Worm (Caenorhabditis elegans) whole organism, young adult: Measurements from ENCODE around the gene syx-6.

Experiments used
- cebp-2 ChIP-seq: fragments of 200-800 bp; sonication (Bioruptor generic); IDR thresholded peaks from 2 replicates; pipeline ENCODE4 v1.3.6; 2022; ENCODE audit warnings: missing genetic modification characterization, missing compliant biosample characterization
- ekl-4 ChIP-seq: fragments of 200-800 bp; sonication (Bioruptor generic); IDR thresholded peaks from 2 replicates; pipeline ENCODE4 v1.3.6; 2022; ENCODE audit warnings: missing genetic modification reagents, missing genetic modification characterization, missing compliant biosample characterization
- lsy-27 ChIP-seq: sonication (generic microtip); optimal IDR thresholded peaks from 2 replicates; lab custom pipeline; 2017; ENCODE audit warnings: missing genetic modification characterization, mild to moderate bottlenecking, missing compliant biosample characterization, antibody characterized with exemption, missing genotype, borderline replicate concordance; ENCODE audit not compliant: insufficient read depth
- nfya-1 ChIP-seq: sonication (generic microtip); optimal IDR thresholded peaks from 2 replicates; lab custom pipeline; 2017; ENCODE audit warnings: antibody characterized with exemption, missing compliant biosample characterization, missing genetic modification characterization, borderline replicate concordance; ENCODE audit not compliant: insufficient read depth
- pha-4 ChIP-seq: fragments of 150-350 bp; sonication (generic microtip); optimal IDR thresholded peaks from 2 replicates; lab custom pipeline; 2014; ENCODE audit warnings: missing biosample characterization, missing genetic modification reagents, missing genetic modification characterization
- unc-130 ChIP-seq: sonication (generic microtip); optimal IDR thresholded peaks from 2 replicates; lab custom pipeline; 2016; ENCODE audit warnings: missing genetic modification reagents, missing genetic modification characterization, missing compliant biosample characterization
- ztf-25 ChIP-seq: fragments of 200-800 bp; sonication (Bioruptor generic); IDR thresholded peaks from 2 replicates; pipeline ENCODE4 v1.3.6; 2022; ENCODE audit warnings: missing genetic modification reagents, missing genetic modification characterization, missing compliant biosample characterization

ce11 chrX:3163972-3164575, at the start of gene syx-6:
- no peak for TF ChIP-seq cebp-2 (GFP tag; lab: Robert Waterston, UW)
- no peak for TF ChIP-seq ekl-4 (GFP tag; lab: Robert Waterston, UW)
- TF ChIP-seq pha-4 (tag; lab: Kevin White, UChicago): no peak
- no peak for TF ChIP-seq lsy-27
- no peak for TF ChIP-seq unc-130
- no peak for TF ChIP-seq nfya-1 (tag; lab: Kevin White, UChicago)
- TF ChIP-seq ztf-25 (GFP tag; lab: Robert Waterston, UW): no peak
